Worm (Caenorhabditis elegans): ENCODE measurements around the gene T16G12.10.

DNA sequence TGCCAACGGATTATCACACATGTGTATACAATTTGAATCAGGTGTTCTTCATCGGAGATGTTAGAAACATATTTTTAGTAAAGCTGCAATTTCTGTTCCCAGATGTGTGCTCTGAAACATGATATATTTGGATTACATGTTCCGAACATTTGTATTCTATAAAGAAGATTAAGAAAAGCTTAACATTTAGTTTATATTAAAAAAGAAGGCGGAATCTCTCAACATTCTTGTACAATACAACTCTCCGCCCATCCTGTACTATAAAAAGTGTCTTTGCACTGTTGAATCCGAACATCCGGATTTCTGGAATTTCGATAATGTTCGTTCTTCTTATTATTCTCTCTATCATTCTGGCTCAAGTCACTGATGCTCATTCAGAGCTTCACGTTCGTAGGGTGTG lies 28.0 kb downstream of the T16G12.10 start, which contains the start of gene ins-23:
- TF ChIP-seq lin-15B (tag; optimal IDR thresholded peaks at IDR 0.05) (no peak), nhr-20 (tag; optimal IDR thresholded peaks at IDR 0.05) (no peak)
